In the genomic region with DNA sequence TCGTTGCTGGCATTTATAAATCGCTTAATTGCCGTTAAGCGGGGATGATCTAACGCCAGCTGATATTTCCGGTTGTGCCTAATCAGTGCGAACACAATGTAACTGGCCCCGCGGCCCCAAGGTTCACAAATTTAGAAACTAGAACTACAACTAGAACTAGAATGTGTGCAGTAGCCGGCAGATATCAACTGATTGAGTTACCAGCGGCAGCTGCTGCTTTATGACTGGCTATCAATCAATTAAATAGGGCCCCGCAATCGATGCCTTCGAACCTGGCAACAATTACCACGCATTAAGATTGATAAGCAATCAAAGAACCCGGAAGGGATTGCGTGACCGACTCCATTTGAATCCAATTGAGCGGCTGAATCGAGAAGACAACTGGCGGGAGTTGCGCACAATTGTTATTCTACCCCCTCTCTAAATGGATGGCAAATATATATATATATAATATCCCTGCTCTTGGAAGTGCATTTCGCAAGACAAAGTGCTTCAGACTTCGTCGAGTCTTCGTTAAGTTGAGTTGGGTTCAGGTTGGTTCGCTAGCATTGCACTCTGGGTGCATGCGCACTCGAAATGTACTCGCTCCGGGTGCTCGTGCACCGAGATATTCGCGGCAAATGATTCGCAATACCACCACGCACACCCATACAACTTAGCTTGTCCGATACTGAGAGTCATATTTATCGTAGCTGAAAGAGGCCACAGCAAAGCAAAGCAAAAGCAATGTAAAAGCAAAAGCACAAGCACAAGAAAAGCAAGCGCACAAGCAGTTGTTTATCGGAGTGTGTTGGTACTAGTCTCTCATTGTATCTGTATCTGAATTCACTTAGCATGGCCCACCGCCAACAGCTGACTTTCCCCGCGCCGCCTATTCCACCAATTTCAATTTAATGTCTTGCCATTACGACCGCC, we compare ENCODE assay signal across 5 fruit fly cellular contexts.
TF ChIP-seq lines count a peak whose summit lies in the region.

No protein-coding gene starts in this region.

- no peak for TF ChIP-seq CTCF in whole organism, embryonic (GFP tag; optimal IDR thresholded peaks at IDR 0.05; lab: Kevin White, UChicago)

TF ChIP-seq in whole organism, 6 proteins besides CTCF, POLR2A, EP300 and RAD21:
- TF ChIP-seq pan (optimal IDR thresholded peaks at IDR 0.05; lab: Kevin White, UChicago): peak; percentile 12
- TF ChIP-seq Dll (optimal IDR thresholded peaks at IDR 0.05; lab: Kevin White, UChicago): no peak

TF ChIP-seq in whole organism, adult, 20 proteins besides CTCF, POLR2A, EP300 and RAD21:
- TF ChIP-seq ovo (GFP tag; optimal IDR thresholded peaks at IDR 0.05; lab: Kevin White, UChicago) (no peak), CG33017 (tag; optimal IDR thresholded peaks at IDR 0.05; lab: Kevin White, UChicago) (peak; percentile 1), cic (GFP tag; optimal IDR thresholded peaks at IDR 0.05; lab: Kevin White, UChicago) (peak; percentile 58), kay (GFP tag; lab: Kevin White, UChicago; ENCODE audit: borderline replicate concordance) (peak; percentile 55), CG7101 (tag; optimal IDR thresholded peaks at IDR 0.05; lab: Kevin White, UChicago) (no peak), Hr96 (GFP tag; optimal IDR thresholded peaks at IDR 0.05; lab: Kevin White, UChicago) (peak; percentile 94)

TF ChIP-seq in whole organism, embryonic, 481 proteins besides CTCF, POLR2A, EP300 and RAD21 (continues in another document):
- TF ChIP-seq dati (GFP tag; IDR thresholded peaks at IDR 0.05; lab: Robert Waterston, UW) (no peak), MTF-1 (GFP tag; optimal IDR thresholded peaks at IDR 0.05; lab: Kevin White, UChicago; ENCODE audit: borderline replicate concordance) (no peak), kah (GFP tag; optimal IDR thresholded peaks at IDR 0.05; lab: Kevin White, UChicago) (no peak), HLHmδ (GFP tag; optimal IDR thresholded peaks at IDR 0.05; lab: Kevin White, UChicago) (no peak), crp (GFP tag; optimal IDR thresholded peaks at IDR 0.05; lab: Kevin White, UChicago) (peak in 1 of 2 experiments; percentile 5), CG18599 (GFP tag; optimal IDR thresholded peaks at IDR 0.05; lab: Kevin White, UChicago) (peak; percentile 14), sug (tag; optimal IDR thresholded peaks at IDR 0.05; lab: Kevin White, UChicago) (peak; percentile 73), sd (tag; optimal IDR thresholded peaks at IDR 0.05; lab: Kevin White, UChicago) (peak; percentile 58), CG2678 (tag; optimal IDR thresholded peaks at IDR 0.05; lab: Kevin White, UChicago) (no peak), fd96Cb (tag; optimal IDR thresholded peaks at IDR 0.05; lab: Kevin White, UChicago) (no peak), Pdp1 (GFP tag; optimal IDR thresholded peaks at IDR 0.05; lab: Kevin White, UChicago) (peak in 1 of 2 experiments; percentile 37), lab (GFP tag; optimal IDR thresholded peaks at IDR 0.05; lab: Kevin White, UChicago) (peak; percentile 10), CG12659 (GFP tag; optimal IDR thresholded peaks at IDR 0.05; lab: Kevin White, UChicago) (no peak), CG12071 (GFP tag; optimal IDR thresholded peaks at IDR 0.05; lab: Kevin White, UChicago) (peak; percentile 1), Med (GFP tag; lab: Kevin White, UChicago) (peak; percentile 32), toy (GFP tag; IDR thresholded peaks at IDR 0.05; lab: Robert Waterston, UW) (no peak), sens-2 (GFP tag; IDR thresholded peaks at IDR 0.05; lab: Robert Waterston, UW) (peak; percentile 39; the same call in 1 of the 2 replicates), Ets97D (GFP tag; optimal IDR thresholded peaks at IDR 0.05; lab: Kevin White, UChicago) (no peak), HHEX (GFP tag; optimal IDR thresholded peaks at IDR 0.05; lab: Kevin White, UChicago) (peak; percentile 15), bowl (GFP tag; IDR thresholded peaks at IDR 0.05; lab: Robert Waterston, UW) (no peak), unpg (GFP tag; optimal IDR thresholded peaks at IDR 0.05; lab: Kevin White, UChicago) (peak; percentile 5), mirr (GFP tag; optimal IDR thresholded peaks at IDR 0.05; lab: Kevin White, UChicago) (peak; percentile 85), ab (GFP tag; optimal IDR thresholded peaks at IDR 0.05; lab: Kevin White, UChicago) (no peak), gro (GFP tag; optimal IDR thresholded peaks at IDR 0.05; lab: Kevin White, UChicago) (peak; percentile 4)

TF ChIP-seq in whole organism, prepupa, 60 proteins besides CTCF, POLR2A, EP300 and RAD21:
- no peak for TF ChIP-seq CG32006 (GFP tag; optimal IDR thresholded peaks at IDR 0.05; lab: Kevin White, UChicago)
- no peak for TF ChIP-seq CG3919 (GFP tag; optimal IDR thresholded peaks at IDR 0.05; lab: Kevin White, UChicago)
- TF ChIP-seq eg (GFP tag; IDR thresholded peaks at IDR 0.05; lab: Robert Waterston, UW): 0 out of 3 replicates have a peak, but pooled peaks have one; percentile 23
- no peak for TF ChIP-seq achi (GFP tag; optimal IDR thresholded peaks at IDR 0.05; lab: Kevin White, UChicago)
- TF ChIP-seq Eip78C (GFP tag; lab: Kevin White, UChicago): peak; percentile 68
- TF ChIP-seq CG34406 (GFP tag; optimal IDR thresholded peaks at IDR 0.05; lab: Kevin White, UChicago): no peak
- peak in 1 of 2 experiments; percentile 48 for TF ChIP-seq ss (GFP tag; optimal IDR thresholded peaks at IDR 0.05; lab: Kevin White, UChicago)
- no peak for TF ChIP-seq svp (GFP tag; lab: Kevin White, UChicago)
- TF ChIP-seq cyc (GFP tag; optimal IDR thresholded peaks at IDR 0.05; lab: Kevin White, UChicago): no peak
- no peak for TF ChIP-seq Hr38 (GFP tag; optimal IDR thresholded peaks at IDR 0.05; lab: Kevin White, UChicago)
- TF ChIP-seq CG31627 (GFP tag; optimal IDR thresholded peaks at IDR 0.05; lab: Kevin White, UChicago): no peak
- TF ChIP-seq lz (GFP tag; optimal IDR thresholded peaks at IDR 0.05; lab: Kevin White, UChicago): no peak
- peak; percentile 30 for TF ChIP-seq Lpt (GFP tag; optimal IDR thresholded peaks at IDR 0.05; lab: Kevin White, UChicago)
- TF ChIP-seq CG11762 (GFP tag; optimal IDR thresholded peaks at IDR 0.05; lab: Kevin White, UChicago; ENCODE audit: insufficient read depth): no peak
- peak; percentile 10; the same call in 1 of the 2 replicates for TF ChIP-seq CG15336 (GFP tag; IDR thresholded peaks at IDR 0.05; lab: Robert Waterston, UW)
- TF ChIP-seq dsx (GFP tag; optimal IDR thresholded peaks at IDR 0.05; lab: Kevin White, UChicago; ENCODE audit: poor library complexity, severe bottlenecking): peak; percentile 7
TF ChIP-seq in whole organism, prepupa: peak in this region for 6.

TF ChIP-seq in whole organism, pupa, 21 proteins besides CTCF, POLR2A, EP300 and RAD21:
- TF ChIP-seq CG9948 (tag; optimal IDR thresholded peaks at IDR 0.05; lab: Kevin White, UChicago) (no peak), Pif1B (GFP tag; optimal IDR thresholded peaks at IDR 0.05; lab: Kevin White, UChicago) (peak; percentile 30), CG13204 (GFP tag; optimal IDR thresholded peaks at IDR 0.05; lab: Kevin White, UChicago) (peak; percentile 49), CG8301 (tag; optimal IDR thresholded peaks at IDR 0.05; lab: Kevin White, UChicago) (no peak), Ets98B (GFP tag; IDR thresholded peaks at IDR 0.05; lab: Robert Waterston, UW) (peak; percentile 46; the same call in 1 of the 2 replicates), CG12605 (GFP tag; IDR thresholded peaks at IDR 0.05; lab: Robert Waterston, UW) (no peak), CG32121 (GFP tag; IDR thresholded peaks at IDR 0.05; lab: Robert Waterston, UW) (peak; percentile 29; the same call in 1 of the 2 replicates), EcR (GFP tag; optimal IDR thresholded peaks at IDR 0.05; lab: Kevin White, UChicago) (peak; percentile 95)
